Worm (Caenorhabditis elegans): Measurements from ENCODE around the gene sre-16.

DNA sequence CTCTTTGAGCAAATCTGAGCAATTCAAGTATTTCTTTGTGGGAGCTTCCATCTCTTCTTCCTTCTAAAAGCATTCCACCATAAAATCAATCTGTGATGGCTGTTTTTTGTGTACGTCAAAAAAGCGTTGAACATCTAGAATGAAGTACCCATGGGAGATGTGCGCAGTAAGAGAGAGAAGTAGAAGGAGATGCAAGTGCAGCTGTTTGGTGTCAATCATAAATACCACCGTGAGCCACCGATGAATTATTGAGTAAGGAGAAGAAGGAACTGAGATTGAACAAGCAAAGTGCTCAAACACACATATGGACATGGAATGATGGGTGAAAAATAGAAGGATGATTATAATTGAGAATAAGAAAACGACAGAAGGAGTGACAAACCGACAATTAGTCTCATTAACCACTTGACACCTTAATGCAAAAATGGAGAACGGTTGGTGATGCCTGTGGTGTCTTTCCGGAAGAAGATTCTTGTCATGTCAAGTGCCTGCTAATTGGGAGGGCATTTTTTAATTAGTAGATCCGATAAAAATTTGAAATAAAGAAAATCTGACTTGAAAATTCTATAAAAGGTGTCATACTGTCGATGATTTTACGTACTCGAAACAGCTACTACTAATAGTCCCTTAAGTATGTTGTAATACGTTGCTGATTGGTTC, 43.7 kb downstream of the sre-16 start:
- TF ChIP-seq dao-5 (tag; optimal IDR thresholded peaks at IDR 0.05) (no peak), him-1 (tag; optimal IDR thresholded peaks at IDR 0.05) (no peak), W03F9.2 (tag; optimal IDR thresholded peaks at IDR 0.05) (no peak)

Measured in whole organism, L4/young adult.